Worm (Caenorhabditis elegans) whole organism, L2 larva: Measurements from ENCODE around the gene W01C8.1.

ENCODE experiments used
- skn-1 ChIP-seq: sonication (generic microtip); optimal IDR thresholded peaks from 2 replicates; lab custom pipeline; 2017; ENCODE audit warnings: missing biosample characterization, missing genetic modification characterization
- ztf-11 ChIP-seq: sonication (generic microtip); optimal IDR thresholded peaks from 2 replicates; lab custom pipeline; 2017; ENCODE audit warnings: missing biosample characterization, missing genetic modification characterization

DNA sequence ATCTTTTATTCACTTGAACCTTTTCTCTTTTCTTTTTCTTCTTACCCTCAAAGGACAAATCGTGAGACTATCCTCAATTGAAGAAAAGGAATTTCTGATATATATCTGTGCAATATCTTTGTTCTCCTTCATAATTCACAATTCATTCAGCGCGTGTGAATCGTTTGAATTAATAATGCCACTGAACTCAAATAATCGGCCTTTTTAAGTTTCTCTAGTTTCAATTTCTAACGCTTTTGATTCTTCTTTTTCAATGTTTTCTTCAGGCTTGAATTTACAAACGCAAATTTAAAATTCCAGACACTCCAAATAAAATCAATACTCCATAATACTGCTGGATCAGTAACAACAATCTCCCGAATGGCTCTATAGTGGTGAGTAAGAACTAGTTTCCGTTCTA lies 28.7 kb upstream of the W01C8.1 start, which contains the start of gene egl-13:
- TF ChIP-seq ztf-11 (tag; lab: Kevin White, UChicago), result no peak
- no peak for TF ChIP-seq skn-1 (tag; lab: Kevin White, UChicago)
